Worm (Caenorhabditis elegans): Measurements from ENCODE around the gene manf-1.
"Not testable (repeated sequence)": the region's sequence is repeated elsewhere in the genome, so short reads cannot be mapped to it uniquely, and the experiment has no call there.

The manf-1 gene

ce11 chrIV:2894630-2895029, 33.6 kb downstream of the manf-1 start, which contains the start of gene Y54G2A.19:
TSS of gene Y54G2A.19 (minus strand) at chrIV:2894730.
- TF ChIP-seq W03F9.2, dao-5, him-1 (tag; optimal IDR thresholded peaks at IDR 0.05): not testable (repeated sequence)

ce11 chrIV:2893486-2893842, 34.8 kb downstream of the manf-1 start:
- TF ChIP-seq dao-5 (tag; optimal IDR thresholded peaks at IDR 0.05) (no peak), him-1 (tag; optimal IDR thresholded peaks at IDR 0.05) (no peak), W03F9.2 (tag; optimal IDR thresholded peaks at IDR 0.05) (no peak)

ce11 chrIV:2892787-2893485, 35.3 kb downstream of the manf-1 start:
- TF ChIP-seq him-1 (tag; optimal IDR thresholded peaks at IDR 0.05) (no peak), dao-5 (tag; optimal IDR thresholded peaks at IDR 0.05) (no peak), W03F9.2 (tag; optimal IDR thresholded peaks at IDR 0.05) (no peak)

- TF ChIP-seq W03F9.2 (tag; optimal IDR thresholded peaks at IDR 0.05) (no peak), him-1 (tag; optimal IDR thresholded peaks at IDR 0.05) (no peak), dao-5 (tag; optimal IDR thresholded peaks at IDR 0.05) (no peak)
These were observed 35.8 kb downstream of the manf-1 start, which contains the start of gene Y54G2A.18 for ce11 chrIV:2892395-2892786. TSS of gene Y54G2A.18 (minus strand) at chrIV:2892495.

- TF ChIP-seq W03F9.2 (tag; optimal IDR thresholded peaks at IDR 0.05) (no peak), him-1 (tag; optimal IDR thresholded peaks at IDR 0.05) (no peak), dao-5 (tag; optimal IDR thresholded peaks at IDR 0.05) (no peak)
These were observed 36.5 kb downstream of the manf-1 start for ce11 chrIV:2891535-2892233.

DNA sequence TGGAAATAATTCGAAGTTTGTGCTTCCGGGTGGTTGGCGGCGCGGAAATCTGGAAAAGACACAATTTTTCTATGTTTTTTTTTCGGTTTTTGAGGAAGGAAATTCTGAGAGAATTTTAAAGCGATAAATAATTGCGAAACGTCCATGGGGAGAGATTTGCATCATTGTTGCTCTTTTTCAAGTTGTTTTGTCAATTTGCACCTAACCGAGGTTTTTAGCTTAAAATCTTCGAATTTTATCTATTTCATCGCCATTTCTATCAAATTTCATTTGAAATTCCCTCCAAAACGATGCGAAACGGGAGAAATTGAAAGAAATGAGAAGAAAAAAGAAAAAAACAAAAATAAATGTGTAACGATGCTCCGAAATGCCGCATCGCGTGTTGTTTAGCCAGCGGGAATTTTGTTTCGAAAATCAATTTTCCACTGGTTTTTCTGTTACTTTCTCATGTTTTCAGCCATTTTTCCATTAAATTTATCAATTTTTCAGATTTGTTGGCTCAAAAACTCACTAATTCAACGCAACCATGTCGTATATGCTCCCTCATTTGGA, 37.7 kb downstream of the manf-1 start, which contains the start of the genes nprt-1 and dib-1:
Gene nprt-1, minus strand, starts transcription at position 51 of the 552 bp plus-strand sequence.
Gene dib-1, plus strand, starts transcription at position 482 of the 552 bp plus-strand sequence.
- TF ChIP-seq dao-5 (tag; optimal IDR thresholded peaks at IDR 0.05) (no peak), W03F9.2 (tag; optimal IDR thresholded peaks at IDR 0.05) (no peak), him-1 (tag; optimal IDR thresholded peaks at IDR 0.05) (no peak)

- no peak for TF ChIP-seq dao-5 (tag; optimal IDR thresholded peaks at IDR 0.05)
- no peak for TF ChIP-seq him-1 (tag; optimal IDR thresholded peaks at IDR 0.05)
- no peak for TF ChIP-seq W03F9.2 (tag; optimal IDR thresholded peaks at IDR 0.05)
These were observed 39.6 kb downstream of the manf-1 start for ce11 chrIV:2888496-2889101.

- TF ChIP-seq dao-5 (tag; optimal IDR thresholded peaks at IDR 0.05) (no peak), him-1 (tag; optimal IDR thresholded peaks at IDR 0.05) (no peak), W03F9.2 (tag; optimal IDR thresholded peaks at IDR 0.05) (no peak)
These were observed 41.0 kb downstream of the manf-1 start for ce11 chrIV:2887245-2887644.

DNA sequence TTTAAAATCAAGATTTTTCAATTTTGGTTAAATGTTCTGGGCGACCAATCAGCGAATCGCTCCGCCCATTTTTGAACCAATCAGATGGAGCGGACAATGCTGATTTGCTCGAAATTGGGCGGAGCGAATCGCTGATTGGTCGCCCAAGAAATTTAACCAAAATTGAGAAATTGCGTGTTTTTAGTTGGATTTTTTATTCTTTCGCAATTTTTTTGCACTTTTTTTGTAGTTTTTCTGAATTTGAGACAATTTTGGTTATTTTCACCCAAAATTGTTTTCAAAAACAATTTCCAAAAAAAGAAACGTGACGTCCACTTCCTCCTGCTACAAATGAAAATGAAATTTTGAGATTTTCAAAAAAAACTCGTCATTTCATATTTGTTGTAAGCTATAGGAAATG, 41.6 kb downstream of the manf-1 start, which contains the start of gene dml-1:
Gene dml-1, plus strand, starts transcription at position 301 of the 400 bp plus-strand sequence.
- TF ChIP-seq dao-5 (tag; optimal IDR thresholded peaks at IDR 0.05), result no peak
- no peak for TF ChIP-seq him-1 (tag; optimal IDR thresholded peaks at IDR 0.05)
- TF ChIP-seq W03F9.2 (tag; optimal IDR thresholded peaks at IDR 0.05), result no peak

DNA sequence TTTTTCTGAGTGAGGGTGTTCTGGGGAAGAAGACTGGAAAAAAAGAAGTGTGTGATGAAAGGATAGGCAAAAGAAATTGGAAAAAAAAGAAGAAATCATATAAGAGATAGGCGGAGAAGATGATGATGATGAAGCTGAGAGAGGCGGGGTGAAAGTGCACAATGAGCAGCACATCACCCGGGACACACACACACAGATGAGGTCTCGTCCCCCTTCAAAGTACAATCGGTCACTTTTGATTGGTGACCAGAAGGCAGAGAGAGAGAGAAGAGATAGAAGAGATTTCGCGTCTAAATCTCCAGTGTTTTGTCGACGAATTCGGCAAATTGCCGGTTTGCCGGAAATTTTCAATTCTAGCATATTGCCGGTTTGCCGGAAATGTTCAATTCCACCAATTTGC, 43.0 kb downstream of the manf-1 start:
- no peak for TF ChIP-seq him-1 (tag; optimal IDR thresholded peaks at IDR 0.05)
- no peak for TF ChIP-seq dao-5 (tag; optimal IDR thresholded peaks at IDR 0.05)
- no peak for TF ChIP-seq W03F9.2 (tag; optimal IDR thresholded peaks at IDR 0.05)
